Worm (Caenorhabditis elegans) whole organism, dauer: ENCODE data around the gene F28H7.3.

Experiments
- unc-62 ChIP-seq: sonication (generic microtip); optimal IDR thresholded peaks from 2 replicates; lab custom pipeline; 2017; ENCODE audit warnings: missing biosample characterization, missing genetic modification reagents, missing genetic modification characterization

F28H7.3 gene

DNA sequence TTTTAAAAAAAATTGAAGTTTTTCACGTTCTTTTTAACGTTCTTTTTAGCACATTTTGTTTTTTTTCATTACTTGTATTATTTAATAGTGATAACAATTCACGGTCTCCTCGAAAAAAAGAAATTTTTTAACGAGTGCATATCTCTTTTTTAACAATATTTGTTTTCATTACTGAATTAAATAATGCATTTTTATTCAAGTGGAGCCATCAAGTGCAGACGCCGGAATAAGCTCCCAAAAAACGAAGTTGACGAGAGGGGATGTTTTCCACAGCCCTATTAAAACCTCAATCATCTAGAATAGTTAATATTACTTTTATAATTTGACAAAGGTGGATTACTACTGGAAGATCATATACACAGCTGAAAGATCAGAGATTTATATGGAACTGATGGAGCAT lies 6.1 kb upstream of the F28H7.3 start, which contains the start of gene irld-6:
TSS of gene irld-6 (minus strand) at position 101 of the 400 bp plus-strand sequence.
- TF ChIP-seq unc-62 (GFP tag; lab: Kevin White, UChicago), result no peak

DNA sequence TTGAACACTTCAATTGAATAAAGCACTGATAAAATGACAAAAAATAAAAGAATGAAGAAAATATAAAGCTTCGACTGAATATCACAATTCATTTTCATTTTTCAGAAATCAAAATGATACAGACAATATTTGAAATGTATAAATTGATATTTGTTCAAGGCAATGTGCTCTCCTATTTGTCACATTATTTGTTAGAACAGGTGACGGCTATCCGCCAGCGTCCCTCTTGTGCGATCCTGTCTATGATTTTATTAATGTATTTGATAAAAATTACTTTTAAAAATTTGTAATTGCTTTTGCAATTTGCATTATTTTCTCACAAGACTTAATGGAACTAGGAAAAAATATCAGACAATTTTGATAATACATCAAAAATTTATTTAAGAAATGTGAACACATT lies 3.5 kb upstream of the F28H7.3 start, which contains the start of gene F28H7.7:
TSS of gene F28H7.7 (minus strand) at position 101 of the 400 bp plus-strand sequence.
- no peak for TF ChIP-seq unc-62 (GFP tag; lab: Kevin White, UChicago)

DNA sequence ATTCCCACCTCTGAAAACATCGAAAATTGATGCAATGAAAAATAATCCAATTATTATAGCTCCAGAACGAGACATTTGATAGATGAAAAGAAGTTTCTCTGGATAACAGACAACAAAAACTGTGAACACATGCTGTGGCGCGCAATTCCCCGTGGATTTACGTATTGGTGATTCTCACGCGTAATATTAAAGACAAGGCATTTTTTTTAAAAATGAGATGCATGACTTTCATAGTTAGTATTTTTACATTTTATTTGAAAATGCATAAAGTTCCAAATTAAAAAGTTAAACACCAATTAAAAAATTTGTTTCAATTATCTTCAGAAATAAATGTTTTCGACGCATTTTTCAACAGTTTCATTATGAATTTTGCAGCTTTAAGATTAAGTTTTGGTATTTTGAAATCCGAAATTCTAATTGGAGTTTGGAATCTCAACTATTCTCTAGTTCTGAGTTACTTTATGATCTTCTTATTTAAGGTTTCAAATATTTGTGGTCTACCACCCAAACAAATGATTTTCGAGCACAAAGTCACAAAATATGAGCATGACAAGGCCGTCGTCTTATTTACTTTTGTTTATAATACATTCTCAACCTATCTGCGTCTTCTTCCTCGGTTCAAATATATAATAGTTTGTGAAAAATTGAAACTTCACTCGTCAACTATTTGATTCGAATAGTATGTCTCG lies 3.2 kb downstream of the F28H7.3 start, which contains the start of the genes selt-1.2 and F28H7.2:
TSS of gene selt-1.2 (minus strand) at position 101 of the 689 bp plus-strand sequence.
TSS of gene F28H7.2 (plus strand) at position 639 of the 689 bp plus-strand sequence.
- no peak for TF ChIP-seq unc-62 (GFP tag; lab: Kevin White, UChicago)

DNA sequence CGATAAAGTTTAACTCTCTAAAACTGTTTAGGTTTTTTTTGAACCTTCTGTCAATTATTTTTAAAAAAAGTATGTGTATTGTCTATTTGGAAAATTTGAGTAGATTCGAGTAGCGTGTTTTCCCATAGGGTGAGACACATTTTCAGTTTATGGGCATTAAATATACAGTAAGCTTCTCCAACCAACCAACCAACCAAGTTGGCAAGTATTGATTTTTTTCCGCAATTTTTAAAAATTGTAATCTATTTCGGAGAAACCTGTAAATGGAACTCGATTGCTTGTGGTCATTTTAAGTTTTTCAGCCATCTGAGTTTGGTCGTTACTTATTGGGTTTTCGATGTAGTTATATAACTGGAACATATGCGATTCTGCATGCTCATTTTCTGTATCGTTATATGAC lies 5.6 kb downstream of the F28H7.3 start, which contains the start of gene srj-21:
TSS of gene srj-21 (plus strand) at position 301 of the 400 bp plus-strand sequence.
- no peak for TF ChIP-seq unc-62 (GFP tag; lab: Kevin White, UChicago)

DNA sequence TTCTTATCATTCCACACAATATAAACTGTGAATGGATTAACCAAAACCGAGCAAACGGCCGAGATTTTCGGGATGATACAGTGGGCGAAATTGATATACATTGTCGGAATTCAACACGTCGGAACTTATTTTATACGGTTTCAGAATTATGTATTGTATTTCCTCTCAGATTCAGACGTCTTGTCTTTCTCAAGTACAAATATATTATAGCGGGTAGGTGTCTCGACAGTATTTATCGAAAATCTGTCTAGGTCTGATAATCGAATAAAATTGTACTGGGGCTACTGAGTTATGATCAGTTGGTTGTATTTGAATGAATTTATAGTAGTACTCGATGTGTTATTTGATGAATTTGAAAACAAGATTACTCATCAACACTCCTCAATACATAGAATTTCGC lies 6.9 kb downstream of the F28H7.3 start, which contains the start of gene srj-22:
TSS of gene srj-22 (minus strand) at position 101 of the 400 bp plus-strand sequence.
- TF ChIP-seq unc-62 (GFP tag; lab: Kevin White, UChicago), result no peak

DNA sequence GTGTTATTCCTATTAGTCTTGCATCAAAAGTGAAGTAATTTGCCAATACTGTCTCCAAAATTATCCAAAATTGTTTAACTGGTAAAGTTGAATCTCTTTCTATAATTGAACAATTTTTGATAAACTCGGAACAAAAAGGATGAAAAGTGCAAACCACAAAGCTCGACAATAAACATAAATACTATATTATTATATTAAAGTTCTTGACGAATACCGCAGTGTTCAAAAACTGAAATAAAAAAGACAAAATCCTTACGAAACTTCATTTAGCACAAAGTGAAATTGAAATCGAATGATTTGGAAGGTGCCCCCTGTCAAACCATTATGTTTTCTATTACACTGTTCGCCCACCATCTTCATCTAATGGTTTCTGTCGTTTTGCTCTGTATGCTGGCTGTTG lies 9.2 kb downstream of the F28H7.3 start, which contains the start of gene ZC302.3:
TSS of gene ZC302.3 (minus strand) at position 101 of the 400 bp plus-strand sequence.
- TF ChIP-seq unc-62 (GFP tag; lab: Kevin White, UChicago), result no peak

DNA sequence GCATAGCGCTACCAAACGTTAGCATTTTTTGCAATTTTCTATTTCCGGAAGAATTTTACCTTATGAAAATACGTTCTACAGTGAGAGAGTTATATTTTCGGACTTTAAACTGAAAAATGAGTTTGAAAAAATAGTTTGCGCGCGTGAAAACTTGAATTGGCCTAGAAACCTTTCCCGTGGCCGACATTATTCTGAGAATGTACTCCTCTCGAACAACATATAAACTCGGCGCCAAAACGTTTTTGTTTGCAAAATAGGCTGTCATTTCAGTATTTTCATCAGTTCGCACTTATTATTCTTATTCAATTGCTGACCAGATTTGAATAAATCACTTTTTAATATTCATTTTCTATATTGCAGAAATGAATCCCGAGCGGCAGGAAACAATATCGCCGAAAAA lies 13.8 kb downstream of the F28H7.3 start, which contains the start of the genes mre-11 and wdr-5.3:
TSS of gene mre-11 (minus strand) at position 113 of the 400 bp plus-strand sequence.
TSS of gene wdr-5.3 (plus strand) at position 361 of the 400 bp plus-strand sequence.
- no peak for TF ChIP-seq unc-62 (GFP tag; lab: Kevin White, UChicago)

DNA sequence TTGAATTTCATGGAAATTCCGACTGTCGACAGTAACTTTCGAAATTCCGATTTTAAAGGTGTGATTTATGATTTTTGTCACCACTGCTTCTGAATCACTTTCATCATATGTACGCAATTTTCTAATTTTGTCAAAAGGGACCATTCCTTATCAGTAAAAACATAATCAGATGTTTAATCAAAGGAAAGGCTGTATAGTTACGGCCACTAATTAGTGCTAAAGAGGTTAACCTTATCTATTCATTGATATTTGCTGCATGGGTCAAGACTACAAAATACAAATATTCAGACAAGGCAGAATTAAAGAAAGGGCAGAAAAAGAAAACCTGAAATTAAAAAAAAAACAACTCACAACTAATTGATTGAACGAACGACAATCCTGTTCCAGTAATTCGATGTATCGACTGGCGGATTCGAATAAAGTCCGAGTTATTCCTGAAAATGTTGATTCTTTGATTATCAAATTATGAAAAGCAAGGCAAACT lies 18.6 kb downstream of the F28H7.3 start, which contains the start of gene T28B11.1:
TSS of gene T28B11.1 (minus strand) at position 434 of the 484 bp plus-strand sequence.
- TF ChIP-seq unc-62 (GFP tag; lab: Kevin White, UChicago), result no peak

DNA sequence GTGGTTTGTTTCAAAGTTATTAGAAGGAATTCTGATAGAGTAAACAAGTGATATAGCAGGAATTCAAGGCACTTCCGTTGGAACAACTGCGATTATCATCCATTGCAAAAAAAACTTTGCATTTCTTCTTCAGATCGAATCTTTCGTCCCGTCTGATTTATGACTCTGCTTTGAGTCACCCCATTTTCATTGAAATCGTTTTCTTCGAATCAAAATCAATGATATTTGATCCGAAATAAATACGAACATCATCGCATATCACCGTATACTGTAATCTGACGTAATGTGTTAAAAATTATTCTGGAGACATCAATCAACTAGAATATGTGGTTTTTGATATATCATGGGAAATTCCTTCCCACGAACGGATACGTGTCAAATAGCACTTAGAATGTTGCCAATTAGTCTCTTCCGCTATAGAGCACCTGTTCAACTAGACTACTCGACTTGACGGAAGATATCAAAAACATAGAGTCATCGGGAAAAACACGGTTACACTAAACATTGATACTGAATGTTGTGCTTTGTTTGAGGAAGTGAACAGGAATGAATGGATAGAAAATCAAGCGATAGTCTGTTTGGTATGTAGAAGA lies 19.7 kb downstream of the F28H7.3 start:
- TF ChIP-seq unc-62 (GFP tag; lab: Kevin White, UChicago), result no peak

DNA sequence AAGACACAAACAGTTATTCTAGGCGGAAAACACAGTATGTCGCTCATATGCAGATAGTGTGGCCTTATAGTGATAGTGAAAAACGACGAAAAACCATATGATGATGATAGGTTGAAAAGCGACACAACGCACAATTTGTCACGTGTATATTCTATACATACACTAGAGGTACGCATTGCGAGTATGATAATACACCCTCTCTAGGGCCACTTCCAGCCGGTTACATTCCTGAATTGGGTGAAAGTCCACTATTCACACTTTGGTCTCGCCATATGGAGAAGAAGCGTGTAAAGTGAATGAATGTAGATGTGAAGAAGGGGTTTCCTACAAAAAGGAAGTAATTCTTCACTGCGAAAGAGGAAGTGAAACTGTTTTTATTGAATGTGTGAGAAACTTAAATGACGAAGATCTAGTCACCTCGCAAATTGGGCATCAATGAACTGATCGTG lies 21.1 kb downstream of the F28H7.3 start:
- no peak for TF ChIP-seq unc-62 (GFP tag; lab: Kevin White, UChicago)

DNA sequence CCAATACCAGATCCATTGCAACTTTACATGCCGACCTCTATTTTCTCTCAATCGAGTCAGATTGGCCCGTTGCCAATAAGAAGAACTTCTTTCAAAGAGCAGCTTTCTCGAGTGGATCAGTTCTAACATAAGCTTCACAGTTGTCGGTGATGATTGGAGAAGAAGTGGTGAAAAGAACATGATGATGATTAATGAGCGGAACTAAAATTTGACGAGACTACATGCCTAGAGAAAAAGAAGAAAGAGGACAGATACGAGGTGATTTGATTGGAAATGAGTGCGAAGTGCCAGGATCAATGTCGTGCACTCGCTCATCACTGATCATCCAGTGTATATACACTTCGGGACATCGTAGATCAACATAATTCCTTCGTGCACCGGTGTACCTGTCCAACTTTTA lies 22.9 kb downstream of the F28H7.3 start:
- TF ChIP-seq unc-62 (GFP tag; lab: Kevin White, UChicago), result no peak

DNA sequence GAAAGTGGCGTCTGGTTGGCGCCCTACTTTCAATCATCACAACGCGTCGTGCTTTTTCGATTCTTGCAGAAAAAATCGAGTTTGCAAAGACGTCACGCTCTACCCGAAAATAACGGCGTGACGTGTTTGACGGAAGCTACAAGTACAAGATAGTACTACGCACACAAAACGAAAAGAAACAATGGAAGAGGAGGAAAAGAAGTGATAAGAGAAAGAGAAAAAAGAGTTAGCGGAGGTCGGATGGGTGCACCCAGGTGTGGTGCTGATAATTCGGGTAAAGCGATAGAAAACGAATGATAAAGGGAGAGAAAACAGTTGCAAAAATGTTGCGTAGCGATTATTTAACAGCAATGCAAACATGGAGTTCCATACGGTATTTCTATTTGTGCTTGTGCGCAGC lies 23.9 kb downstream of the F28H7.3 start:
- TF ChIP-seq unc-62 (GFP tag; lab: Kevin White, UChicago), result no peak

DNA sequence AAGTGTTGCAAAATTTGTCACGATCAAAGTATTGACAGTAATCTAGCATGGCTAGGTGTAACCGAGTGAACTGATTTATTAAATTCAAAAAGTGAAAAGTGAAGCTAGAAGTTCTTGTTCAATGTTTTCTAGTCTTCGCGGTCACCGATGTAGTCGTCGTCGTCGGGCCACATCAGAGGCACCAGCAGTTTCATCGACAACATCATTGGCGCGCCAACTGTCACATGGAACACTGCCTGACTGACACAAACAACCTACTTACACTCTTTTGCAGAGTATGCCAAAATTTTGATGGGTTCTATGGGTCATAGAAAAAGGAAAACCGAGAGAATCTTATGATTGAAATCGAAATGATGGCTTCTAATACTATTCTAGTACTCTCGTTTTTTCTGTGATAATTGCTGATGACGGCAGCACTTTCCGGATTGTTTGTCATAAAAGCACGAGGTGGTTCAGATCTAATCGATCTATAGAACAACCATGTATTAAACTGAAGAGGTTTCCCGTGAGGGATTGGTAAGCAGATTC lies 25.1 kb downstream of the F28H7.3 start:
- TF ChIP-seq unc-62 (GFP tag; lab: Kevin White, UChicago), result no peak

DNA sequence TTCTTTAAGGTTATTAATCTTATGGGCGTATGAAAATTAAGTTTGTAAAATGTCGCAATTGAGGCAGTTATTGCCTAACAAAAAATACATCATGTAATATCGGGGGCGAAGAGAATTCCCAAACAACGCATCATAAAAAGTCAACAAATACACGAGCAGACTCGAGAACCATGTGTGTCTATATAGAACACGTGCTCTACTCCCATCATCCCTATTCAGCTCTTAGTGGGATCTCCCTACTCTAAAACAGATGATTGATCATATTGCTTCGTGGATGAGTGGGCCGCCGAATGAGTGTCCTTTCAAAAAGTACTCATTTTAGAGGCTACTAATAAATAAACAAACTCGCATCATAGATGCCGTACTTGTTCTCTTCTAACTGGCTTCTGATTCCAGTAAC lies 26.1 kb downstream of the F28H7.3 start:
- TF ChIP-seq unc-62 (GFP tag; lab: Kevin White, UChicago), result no peak

DNA sequence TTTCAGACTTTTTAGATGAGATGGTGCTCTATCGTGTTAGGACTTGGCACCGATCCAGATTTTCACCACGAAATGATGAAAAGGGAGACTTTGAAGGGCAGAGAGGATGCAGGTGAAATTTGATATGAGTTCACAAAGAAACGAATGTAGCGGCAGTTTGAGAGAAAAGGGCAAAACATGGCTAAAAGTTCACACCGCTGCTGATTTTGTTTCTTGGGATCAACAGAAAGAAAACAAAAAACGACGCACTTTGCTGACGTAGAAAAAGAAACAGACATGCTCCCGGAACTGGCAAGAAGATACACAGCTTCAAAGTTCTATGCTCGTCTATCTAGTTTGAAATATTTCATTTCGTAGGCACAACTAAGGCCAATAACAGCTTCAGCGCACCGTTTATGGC lies 27.0 kb downstream of the F28H7.3 start:
- TF ChIP-seq unc-62 (GFP tag; lab: Kevin White, UChicago), result no peak

DNA sequence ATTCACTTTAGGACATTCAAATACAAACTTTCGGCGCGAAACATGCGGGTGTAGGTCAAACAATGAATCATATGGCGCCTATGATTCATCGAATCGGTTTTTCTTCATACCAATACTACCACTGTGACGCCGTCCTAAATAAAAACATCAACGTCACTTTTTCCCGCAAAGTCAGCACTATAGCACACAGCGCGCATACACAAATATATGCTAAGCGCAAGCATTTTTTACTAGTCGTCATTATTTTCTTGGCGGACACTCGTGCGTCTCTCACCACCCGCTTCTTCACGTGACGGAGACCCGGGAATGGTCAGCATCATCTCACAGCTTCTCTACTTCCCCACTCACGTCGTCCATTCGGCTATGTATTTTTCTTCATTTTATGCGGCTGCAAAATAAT lies 27.4 kb downstream of the F28H7.3 start:
- no peak for TF ChIP-seq unc-62 (GFP tag; lab: Kevin White, UChicago)
